Worm (Caenorhabditis elegans): ENCODE data around the gene pck-3.

Gene pck-3

DNA sequence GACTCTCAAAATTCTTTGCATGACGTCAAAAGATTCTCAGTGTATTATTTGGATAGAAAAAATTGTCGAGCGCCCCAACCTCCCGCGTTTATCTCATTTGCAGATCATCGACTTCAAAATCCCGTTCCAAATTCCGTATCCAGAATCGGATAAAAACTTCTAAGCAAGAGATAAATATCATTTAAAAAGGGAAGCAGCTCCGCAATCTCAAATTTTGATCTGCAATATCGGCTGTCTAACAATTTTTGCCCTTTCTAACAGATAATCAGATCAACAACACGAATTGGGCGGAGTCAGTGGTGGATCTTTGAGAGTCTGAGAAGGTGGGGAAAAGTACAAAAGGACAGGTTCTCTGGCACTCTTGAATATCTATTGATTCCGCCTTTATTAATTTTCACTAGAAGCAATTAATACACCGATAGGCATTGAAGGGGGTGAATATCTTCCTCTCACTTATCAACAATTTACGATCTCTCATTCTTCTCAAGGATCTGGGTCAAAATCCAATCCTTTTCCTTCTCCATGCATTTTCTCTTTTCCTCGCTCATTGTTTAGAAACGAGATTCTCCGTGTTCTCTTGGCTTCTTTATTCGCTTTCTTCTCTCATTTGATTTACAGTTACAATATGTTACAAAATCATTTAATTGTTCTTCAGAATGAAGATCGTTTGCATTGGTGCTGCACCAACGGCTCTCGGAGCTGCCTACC is 11.1 kb upstream of the pck-3 start, which contains the start of gene glf-1:
Gene glf-1, plus strand, starts transcription at position 656 of the 708 bp plus-strand sequence.
- TF ChIP-seq unc-62 (GFP tag; optimal IDR thresholded peaks at IDR 0.05), result no peak

DNA sequence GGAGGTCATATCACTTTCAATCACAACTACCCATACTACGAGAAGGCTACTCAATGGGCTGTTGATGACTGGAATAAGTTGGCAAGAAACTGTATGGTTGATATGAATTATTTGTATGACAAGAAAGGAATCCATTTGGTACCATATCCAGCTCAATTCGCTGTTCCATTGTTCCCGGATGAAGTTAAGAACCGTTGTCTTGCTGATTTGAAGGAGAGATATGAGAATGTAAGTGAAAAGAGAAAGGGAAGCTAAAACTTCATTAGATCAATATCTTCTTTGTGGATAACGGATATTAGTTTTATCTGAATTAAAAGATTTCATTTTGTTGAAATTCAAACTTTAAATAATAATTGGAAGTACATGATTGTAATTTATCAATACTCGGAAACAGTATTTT is 9.8 kb upstream of the pck-3 start:
- TF ChIP-seq unc-62 (GFP tag; optimal IDR thresholded peaks at IDR 0.05), result no peak

DNA sequence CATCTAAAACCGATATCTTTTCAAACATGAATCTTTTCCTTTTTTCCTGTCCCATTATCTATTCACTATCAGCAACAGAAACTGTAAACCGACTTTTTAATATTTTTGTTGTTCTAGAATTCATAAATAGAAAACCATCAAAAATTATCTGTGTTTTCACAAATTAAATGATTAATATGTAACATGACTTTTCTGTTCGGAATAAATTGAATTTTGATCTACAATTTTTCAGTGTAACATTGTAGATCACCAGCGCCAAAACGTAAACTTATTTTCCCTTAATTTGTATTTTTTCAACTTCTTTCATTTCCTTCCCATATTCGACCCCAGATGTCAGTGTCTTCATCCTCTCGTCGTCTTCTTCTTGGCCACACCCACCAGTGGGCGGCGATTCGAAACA is 5.2 kb upstream of the pck-3 start, which contains the start of gene H04M03.3:
Gene H04M03.3, plus strand, starts transcription at position 301 of the 400 bp plus-strand sequence.
- no peak for TF ChIP-seq unc-62 (GFP tag; optimal IDR thresholded peaks at IDR 0.05)

DNA sequence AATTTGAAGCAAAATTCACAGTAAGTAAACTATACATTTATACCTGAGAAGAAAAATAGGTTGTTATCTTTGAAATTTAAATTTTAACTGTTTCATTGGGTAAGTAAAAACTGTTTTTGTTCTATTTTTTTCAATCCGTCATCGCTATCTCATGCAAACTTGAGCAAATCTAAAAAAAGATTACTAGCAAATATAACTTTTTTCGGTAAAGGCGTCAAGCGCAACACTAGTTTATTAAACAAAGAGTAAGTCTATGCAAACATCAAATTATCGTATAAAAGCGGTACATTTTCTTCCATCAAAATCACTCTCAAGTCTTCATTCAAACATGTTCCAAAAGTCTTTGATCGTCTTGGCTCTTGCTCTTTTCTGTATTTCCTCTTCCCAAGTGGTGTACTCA is 1.3 kb upstream of the pck-3 start, which contains the start of gene nspb-6:
Gene nspb-6, plus strand, starts transcription at position 301 of the 400 bp plus-strand sequence.
- no peak for TF ChIP-seq unc-62 (GFP tag; optimal IDR thresholded peaks at IDR 0.05)

DNA sequence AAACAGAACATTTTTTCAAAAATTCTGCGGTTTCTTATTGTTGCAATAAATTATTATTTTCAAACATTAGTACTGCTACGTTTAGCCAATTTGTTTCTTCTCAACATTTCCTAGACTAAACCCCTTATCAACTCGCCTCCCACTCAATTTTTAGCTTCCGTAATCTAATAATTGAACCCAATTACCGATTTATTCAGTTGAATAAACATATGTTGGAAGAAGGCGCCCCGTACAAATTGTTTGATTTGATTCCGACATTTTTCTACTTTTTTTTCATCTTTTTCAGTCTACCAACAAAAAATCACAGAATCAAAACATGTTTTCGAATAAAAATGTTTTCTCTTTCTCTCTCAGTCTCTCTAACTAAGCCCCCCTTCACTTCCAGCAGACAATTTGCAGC is 6.3 kb downstream of the pck-3 start:
- no peak for TF ChIP-seq unc-62 (GFP tag; optimal IDR thresholded peaks at IDR 0.05)

DNA sequence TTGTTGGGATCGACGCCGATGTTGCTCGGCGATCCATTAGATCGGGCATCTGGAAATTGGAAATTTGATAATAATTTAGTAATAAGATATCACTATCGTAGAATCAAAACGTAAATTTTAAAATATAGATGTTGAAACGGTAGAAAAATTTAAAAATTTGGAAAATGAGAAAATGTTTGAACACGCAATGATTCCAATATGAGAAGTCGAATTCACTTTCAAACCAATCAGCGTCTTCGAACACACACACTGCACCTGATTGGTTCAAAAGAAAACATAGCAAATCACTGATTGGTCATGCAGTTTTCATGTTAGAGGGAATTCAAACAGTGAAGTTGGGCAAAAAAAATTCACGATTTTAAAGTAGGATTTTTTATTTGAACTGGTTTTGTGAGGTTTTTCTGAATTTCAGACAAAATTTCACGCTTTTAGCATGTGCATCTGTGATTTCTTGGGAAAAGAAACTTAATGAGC is 6.9 kb downstream of the pck-3 start, which contains the start of gene H04M03.12:
Gene H04M03.12, minus strand, starts transcription at position 51 of the 474 bp plus-strand sequence.
- TF ChIP-seq unc-62 (GFP tag; optimal IDR thresholded peaks at IDR 0.05), result no peak

DNA sequence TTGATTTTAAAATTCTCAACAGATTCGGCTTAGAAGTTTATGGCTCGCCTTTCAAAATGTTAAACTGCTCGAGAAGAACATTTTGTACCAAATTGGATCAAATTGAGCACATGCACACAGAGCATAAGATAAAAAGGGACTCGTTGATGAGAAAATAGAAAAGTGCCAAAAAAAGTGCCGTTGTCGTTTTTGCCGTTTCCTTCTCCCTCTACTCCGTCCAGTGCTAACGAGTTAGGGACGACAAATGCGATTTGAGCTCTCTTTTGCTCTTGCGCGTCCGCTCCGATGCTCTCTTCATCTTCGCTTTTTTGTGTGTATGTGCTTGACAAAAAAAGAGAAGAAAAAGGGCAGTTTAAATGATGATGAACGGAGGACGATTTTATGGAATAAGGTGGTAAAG is 18.7 kb downstream of the pck-3 start:
- no peak for TF ChIP-seq unc-62 (GFP tag; optimal IDR thresholded peaks at IDR 0.05)

DNA sequence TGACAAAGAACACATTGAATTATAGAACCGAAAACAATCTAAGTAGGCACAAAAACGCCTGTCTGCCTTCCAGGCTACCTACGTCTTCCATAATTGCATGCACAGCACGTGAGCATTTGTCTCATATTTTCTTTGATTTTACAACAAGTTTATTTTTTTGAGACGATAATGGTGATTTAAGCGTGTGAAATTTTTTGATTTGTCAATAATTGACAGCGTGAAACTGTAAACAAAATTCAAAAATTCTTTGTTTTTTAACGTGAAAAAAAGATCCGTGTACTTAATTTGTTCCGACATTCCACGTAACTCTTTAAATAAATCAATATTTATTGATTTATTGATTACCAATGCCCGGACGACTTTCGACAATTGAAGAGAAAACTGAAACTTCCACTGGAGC is 20.6 kb downstream of the pck-3 start, which contains the start of gene dhhc-13:
Gene dhhc-13, plus strand, starts transcription at position 301 of the 400 bp plus-strand sequence.
- no peak for TF ChIP-seq unc-62 (GFP tag; optimal IDR thresholded peaks at IDR 0.05)

DNA sequence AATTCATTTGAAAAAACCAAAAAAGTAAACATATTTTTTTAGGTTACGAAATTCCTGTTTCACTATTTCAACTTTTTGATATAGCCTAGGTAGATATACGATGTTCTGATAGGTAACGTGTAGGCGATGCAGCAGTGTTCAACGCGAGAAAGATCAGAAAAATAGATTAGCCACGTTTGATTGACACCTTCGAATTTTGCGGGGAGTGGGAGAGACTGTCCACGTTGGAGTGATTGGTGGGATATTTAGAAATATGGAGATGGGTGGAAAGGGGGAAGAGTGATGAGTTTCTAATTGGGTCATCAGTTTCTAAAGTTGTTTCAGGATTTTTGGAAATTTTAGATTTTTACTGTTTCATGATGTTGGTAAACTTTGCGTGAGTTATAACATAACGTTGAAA is 26.7 kb downstream of the pck-3 start:
- TF ChIP-seq unc-62 (GFP tag; optimal IDR thresholded peaks at IDR 0.05), result no peak

DNA sequence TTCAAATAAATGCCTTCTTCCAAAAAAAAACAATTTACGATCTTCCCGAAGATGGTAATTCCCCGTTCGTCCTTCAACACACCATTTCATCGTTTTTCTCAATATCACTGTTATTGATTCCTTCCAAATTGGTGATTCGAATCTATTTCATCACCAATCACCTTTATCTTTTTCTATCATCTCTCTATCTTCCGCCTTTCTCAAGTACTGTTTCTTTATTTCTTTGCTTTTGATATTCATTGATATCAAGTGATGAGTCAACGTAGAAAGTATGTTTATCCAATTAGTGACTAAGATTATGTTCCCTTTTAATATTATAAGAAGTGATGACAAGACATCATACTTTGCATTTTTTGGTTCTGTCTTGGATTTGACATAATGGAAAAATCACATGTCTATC is 27.8 kb downstream of the pck-3 start:
- no peak for TF ChIP-seq unc-62 (GFP tag; optimal IDR thresholded peaks at IDR 0.05)

DNA sequence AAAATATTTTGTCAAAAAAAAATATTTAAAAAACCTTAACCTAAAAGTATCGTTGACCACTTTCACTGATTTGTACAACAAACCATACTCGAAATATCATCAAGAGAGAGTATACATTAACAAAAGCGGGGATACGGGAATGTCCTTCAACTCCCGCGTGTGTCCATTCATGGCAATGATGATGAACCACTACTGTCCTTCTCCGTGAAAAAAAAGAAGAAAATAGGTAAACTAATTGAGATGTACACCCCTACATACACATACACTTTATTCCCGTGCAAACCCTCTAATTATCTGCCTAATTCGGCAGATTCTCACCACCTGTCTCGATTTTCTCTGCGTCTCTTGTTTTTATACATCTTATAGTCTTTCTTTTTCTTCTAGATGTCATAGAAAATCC is 30.2 kb downstream of the pck-3 start:
- TF ChIP-seq unc-62 (GFP tag; optimal IDR thresholded peaks at IDR 0.05), result no peak

DNA sequence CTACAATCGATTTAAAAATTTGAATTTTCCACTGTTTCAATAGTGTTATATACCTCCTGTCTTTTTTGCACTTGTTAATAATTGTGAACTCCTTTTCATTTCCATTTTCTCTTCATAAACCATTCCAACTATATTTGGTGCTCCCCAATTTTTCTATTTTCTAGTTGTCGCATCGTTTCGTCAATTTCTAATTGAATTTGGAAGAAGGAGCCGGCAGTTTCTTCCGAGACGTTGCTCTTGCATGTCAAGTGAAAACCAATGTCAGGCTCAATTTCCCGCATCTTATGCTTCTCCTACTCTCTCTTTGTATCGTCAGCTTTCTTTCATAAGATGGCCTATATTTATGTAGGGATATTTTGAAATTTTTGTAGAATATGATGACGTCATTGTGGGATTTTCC is 31.4 kb downstream of the pck-3 start:
- TF ChIP-seq unc-62 (GFP tag; optimal IDR thresholded peaks at IDR 0.05), result no peak

DNA sequence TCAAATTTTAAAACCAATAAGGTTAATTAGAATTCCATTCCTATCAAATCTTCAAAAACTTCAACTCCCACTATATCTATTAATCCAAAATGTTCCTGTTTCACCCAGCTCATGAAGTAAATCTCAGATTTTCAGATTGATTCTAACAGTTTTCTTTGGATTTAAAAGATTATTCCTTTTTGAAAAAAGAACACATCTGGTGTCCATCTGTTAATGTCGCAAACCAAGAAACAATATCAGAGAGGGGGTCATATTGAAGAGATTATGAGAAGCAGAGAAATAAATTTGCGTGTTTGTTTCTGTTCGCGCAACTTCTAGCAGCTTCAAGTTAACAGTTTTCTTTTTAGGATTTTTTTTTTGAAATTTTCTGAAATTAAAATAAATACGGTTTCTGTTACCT is 32.5 kb downstream of the pck-3 start:
- no peak for TF ChIP-seq unc-62 (GFP tag; optimal IDR thresholded peaks at IDR 0.05)

DNA sequence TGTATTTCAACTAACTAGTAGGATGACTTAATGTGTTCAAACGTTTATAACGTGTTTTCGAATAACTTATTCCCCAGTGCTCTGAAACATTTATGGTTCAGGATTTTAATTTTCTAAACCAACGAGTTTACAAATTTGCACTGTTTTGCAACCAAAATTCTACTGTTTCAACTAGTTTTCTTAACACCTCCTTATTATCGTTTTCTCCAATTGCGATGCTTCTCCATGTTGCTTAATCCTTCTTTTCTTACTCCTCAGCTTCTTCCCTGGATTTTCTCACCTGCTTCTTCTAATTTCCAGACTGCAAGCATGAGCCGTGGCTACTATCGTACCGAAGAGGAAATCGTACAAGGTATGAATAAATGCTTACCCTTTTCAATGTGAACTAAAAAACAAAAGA is 33.9 kb downstream of the pck-3 start, which contains the start of gene lin-33:
Gene lin-33, plus strand, starts transcription at position 301 of the 400 bp plus-strand sequence.
- no peak for TF ChIP-seq unc-62 (GFP tag; optimal IDR thresholded peaks at IDR 0.05)

DNA sequence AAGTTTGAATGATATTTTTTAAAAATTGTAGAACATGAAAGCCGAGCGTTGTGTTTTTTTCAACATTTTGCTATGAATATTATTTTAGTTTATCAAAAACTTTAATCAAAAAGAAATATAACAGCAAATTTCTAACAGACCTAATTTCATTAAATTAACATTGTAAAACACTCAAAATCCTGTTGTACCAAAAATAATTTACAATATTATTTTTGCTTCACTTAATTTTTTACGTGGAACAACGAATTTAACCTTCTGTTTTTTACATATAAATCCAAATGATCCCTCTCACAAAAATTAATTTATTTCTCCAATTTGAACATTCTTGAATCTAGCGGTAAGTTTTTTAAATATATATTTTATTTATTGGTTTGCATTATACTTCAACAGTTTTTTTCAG is 37.6 kb downstream of the pck-3 start, which contains the start of gene H32C10.1:
Gene H32C10.1, plus strand, starts transcription at position 301 of the 400 bp plus-strand sequence.
- no peak for TF ChIP-seq unc-62 (GFP tag; optimal IDR thresholded peaks at IDR 0.05)

DNA sequence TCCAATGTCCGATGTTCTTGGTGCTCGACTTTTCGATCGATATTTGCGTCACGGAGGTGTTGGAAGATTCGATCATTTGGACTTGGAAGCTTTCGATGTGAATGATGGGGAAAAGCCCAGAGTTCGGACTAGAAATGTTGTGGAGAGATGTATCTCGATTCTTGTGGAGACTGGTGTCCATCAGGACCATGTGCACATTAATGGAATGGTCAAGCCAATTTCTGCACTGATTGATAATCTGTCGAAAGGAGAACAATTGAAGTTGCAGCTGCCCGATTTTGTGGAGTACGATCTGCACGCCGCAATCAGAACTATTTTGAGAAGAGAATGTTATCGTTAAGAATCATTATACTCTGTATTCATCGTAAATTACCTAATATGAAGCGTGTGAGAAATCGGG is 40.7 kb downstream of the pck-3 start:
- TF ChIP-seq unc-62 (GFP tag; optimal IDR thresholded peaks at IDR 0.05), result no peak

DNA sequence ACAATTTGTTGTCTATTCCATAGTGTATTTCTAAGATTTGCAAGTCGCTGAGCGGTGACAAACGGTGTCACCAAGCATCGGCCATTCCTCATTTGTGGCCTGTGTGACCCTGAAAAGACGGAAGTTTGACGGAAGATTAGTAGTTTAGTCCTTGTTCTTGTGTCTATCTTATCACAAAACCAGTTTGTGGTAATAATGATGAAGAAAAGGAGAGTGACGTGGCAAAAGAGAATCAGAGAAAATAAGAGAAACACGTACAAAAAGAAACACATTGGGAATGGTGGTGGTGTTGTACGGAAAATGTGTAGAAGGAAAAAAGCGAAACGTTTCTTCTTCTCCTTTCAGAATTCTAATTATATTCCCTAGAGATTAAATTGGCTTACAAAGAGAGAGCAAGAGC is 42.7 kb downstream of the pck-3 start, which contains the start of gene mcu-1:
Gene mcu-1, minus strand, starts transcription at position 109 of the 400 bp plus-strand sequence.
- TF ChIP-seq unc-62 (GFP tag; optimal IDR thresholded peaks at IDR 0.05), result no peak

Measured in whole organism, dauer.